Worm (Caenorhabditis elegans) whole organism, L4 larva: ENCODE measurements around the gene F11E6.9.

Experiments used
- F10B5.3 ChIP-seq: sonication (generic microtip); optimal IDR thresholded peaks from 2 replicates; lab custom pipeline; 2016; ENCODE audit warnings: mild to moderate bottlenecking, missing genetic modification characterization, missing compliant biosample characterization
- F26F4.8 ChIP-seq: fragments of 200-800 bp; sonication (Bioruptor generic); conservative IDR thresholded peaks from 2 replicates; pipeline ENCODE4 v1.3.6; 2022; ENCODE audit warnings: missing genetic modification characterization, missing compliant biosample characterization
- F37D6.2 ChIP-seq: sonication (generic microtip); optimal IDR thresholded peaks from 2 replicates; lab custom pipeline; 2016; ENCODE audit warnings: mild to moderate bottlenecking, missing genetic modification characterization, missing compliant biosample characterization
- F49E8.2 ChIP-seq: sonication (generic microtip); optimal IDR thresholded peaks from 2 replicates; lab custom pipeline; 2016; ENCODE audit warnings: missing compliant biosample characterization, mild to moderate bottlenecking, missing genetic modification characterization, borderline replicate concordance
- ZK546.5 ChIP-seq, 2 experiments: sonication (generic microtip); optimal IDR thresholded peaks; 2 replicates each; lab custom pipeline; 2017; ENCODE audit warnings: missing biosample characterization in 2 of 2, missing genetic modification characterization in 2 of 2
- aha-1 ChIP-seq: fragments of 150-350 bp; peaks from one replicate; lab custom pipeline; 2014; ENCODE audit warnings: missing biosample characterization, missing genetic modification characterization
- aly-2 ChIP-seq: sonication (generic microtip); optimal IDR thresholded peaks from 2 replicates; lab custom pipeline; 2018; ENCODE audit warnings: missing biosample characterization, missing genetic modification characterization
- ceh-28 ChIP-seq: fragments of 150-350 bp; optimal IDR thresholded peaks from 2 replicates; lab custom pipeline; 2014; ENCODE audit warnings: missing biosample characterization, missing genetic modification reagents, missing genetic modification characterization
- ceh-44 ChIP-seq: fragments of 200-800 bp; sonication (Bioruptor generic); IDR thresholded peaks from 2 replicates; pipeline ENCODE4 v1.3.6; 2022; ENCODE audit warnings: missing genetic modification reagents, missing genetic modification characterization, missing compliant biosample characterization
- ceh-62 ChIP-seq: sonication (generic microtip); optimal IDR thresholded peaks from 2 replicates; lab custom pipeline; 2017; ENCODE audit warnings: missing biosample characterization, missing genetic modification characterization
- ces-1 ChIP-seq: fragments of 150-350 bp; sonication (generic microtip); optimal IDR thresholded peaks from 4 replicates; lab custom pipeline; 2014; ENCODE audit warnings: missing biosample characterization, missing genetic modification reagents, missing genetic modification characterization
- cey-2 ChIP-seq: sonication (generic microtip); optimal IDR thresholded peaks from 3 replicates; lab custom pipeline; 2017; ENCODE audit warnings: missing genetic modification characterization, mild to moderate bottlenecking, missing compliant biosample characterization, antibody characterized with exemption, borderline replicate concordance; ENCODE audit not compliant: insufficient read depth
- ctbp-1 ChIP-seq: fragments of 200-800 bp; sonication (Bioruptor generic); IDR thresholded peaks from 2 replicates; pipeline ENCODE4 v1.3.6; 2022; ENCODE audit warnings: missing genetic modification reagents, missing genetic modification characterization, missing compliant biosample characterization
- dmd-8 ChIP-seq: fragments of 200-800 bp; sonication (Bioruptor generic); IDR thresholded peaks from 2 replicates; pipeline ENCODE4 v1.3.6; 2022; ENCODE audit warnings: missing genetic modification characterization, missing compliant biosample characterization
- dve-1 ChIP-seq: sonication (generic microtip); optimal IDR thresholded peaks from 2 replicates; lab custom pipeline; 2017; ENCODE audit warnings: antibody characterized with exemption, mild to moderate bottlenecking, missing genetic modification characterization, missing compliant biosample characterization; ENCODE audit not compliant: insufficient read depth
- fkh-10 ChIP-seq: fragments of 150-350 bp; optimal IDR thresholded peaks from 2 replicates; lab custom pipeline; 2014; ENCODE audit warnings: missing biosample characterization, missing genetic modification reagents, missing genetic modification characterization
- hlh-30 ChIP-seq: sonication (generic microtip); optimal IDR thresholded peaks from 2 replicates; lab custom pipeline; 2017; ENCODE audit warnings: antibody characterized with exemption, mild to moderate bottlenecking, missing genetic modification characterization, missing compliant biosample characterization; ENCODE audit not compliant: insufficient read depth
- hmg-1.1 ChIP-seq: fragments of 200-800 bp; sonication (Bioruptor generic); IDR thresholded peaks from 2 replicates; pipeline ENCODE4 v1.3.6; 2022; ENCODE audit warnings: missing genetic modification reagents, missing genetic modification characterization, missing compliant biosample characterization
- lim-7 ChIP-seq: fragments of 200-800 bp; sonication (Bioruptor generic); IDR thresholded peaks from 2 replicates; pipeline ENCODE4 v1.3.6; 2022; ENCODE audit warnings: missing genetic modification characterization, missing compliant biosample characterization
- lin-1 ChIP-seq: fragments of 200-800 bp; sonication (Bioruptor generic); IDR thresholded peaks from 2 replicates; pipeline ENCODE4 v1.3.6; 2022; ENCODE audit warnings: missing genetic modification reagents, missing genetic modification characterization, missing compliant biosample characterization
- lin-15B ChIP-seq: fragments of 150-350 bp; sonication (generic microtip); optimal IDR thresholded peaks from 3 replicates; lab custom pipeline; 2014; ENCODE audit warnings: missing biosample characterization, missing genetic modification characterization
- lsy-2 ChIP-seq, 2 experiments: fragments of 150-350 bp in 1 of 2; sonication (generic microtip) in 1 of 2; optimal IDR thresholded peaks; 2 replicates each; lab custom pipeline; 2014 to 2017; ENCODE audit warnings: missing biosample characterization in 2 of 2, missing genetic modification characterization in 2 of 2
- madf-5 ChIP-seq, 2 experiments: fragments of 200-800 bp; sonication (Bioruptor generic); IDR thresholded peaks; 2 replicates each; pipeline ENCODE4 v1.3.6; 2022; ENCODE audit warnings: missing compliant biosample characterization in 2 of 2, missing genetic modification characterization in 2 of 2
- madf-9 ChIP-seq: fragments of 200-800 bp; sonication (Bioruptor generic); conservative IDR thresholded peaks from 2 replicates; pipeline ENCODE4 v1.3.6; 2022; ENCODE audit warnings: missing genetic modification reagents, missing genetic modification characterization, missing compliant biosample characterization
- mdl-1 ChIP-seq, 2 experiments: fragments of 150-350 bp in 1 of 2; sonication (generic microtip) in 1 of 2; optimal IDR thresholded peaks; 2 replicates each; lab custom pipeline; 2014 to 2017; ENCODE audit warnings: missing biosample characterization in 2 of 2, missing genetic modification characterization in 2 of 2
- mdt-29 ChIP-seq: fragments of 200-800 bp; sonication (Bioruptor generic); IDR thresholded peaks from 2 replicates; pipeline ENCODE4 v1.3.6; 2022; ENCODE audit warnings: missing genetic modification reagents, missing genetic modification characterization, missing compliant biosample characterization
- mxl-2 ChIP-seq: fragments of 200-800 bp; sonication (Bioruptor generic); conservative IDR thresholded peaks from 2 replicates; pipeline ENCODE4 v1.3.6; 2022; ENCODE audit warnings: missing genetic modification reagents, missing genetic modification characterization, missing compliant biosample characterization
- mxl-3 ChIP-seq: fragments of 200-800 bp; sonication (Bioruptor generic); optimal IDR thresholded peaks from 2 replicates; lab custom pipeline; 2018; ENCODE audit warnings: mild to moderate bottlenecking, missing genetic modification characterization, missing compliant biosample characterization
- nhr-10 ChIP-seq: fragments of 150-350 bp; optimal IDR thresholded peaks from 2 replicates; lab custom pipeline; 2014; ENCODE audit warnings: missing biosample characterization, missing genetic modification characterization
- nhr-102 ChIP-seq: sonication (generic microtip); optimal IDR thresholded peaks from 2 replicates; lab custom pipeline; 2016; ENCODE audit warnings: mild to moderate bottlenecking, missing genetic modification characterization, moderate library complexity, missing compliant biosample characterization
- nhr-11 ChIP-seq: fragments of 150-350 bp; optimal IDR thresholded peaks from 2 replicates; lab custom pipeline; 2014; ENCODE audit warnings: missing biosample characterization, missing genetic modification characterization
- nhr-28 ChIP-seq: fragments of 150-350 bp; optimal IDR thresholded peaks from 2 replicates; lab custom pipeline; 2014; ENCODE audit warnings: missing biosample characterization, missing genetic modification characterization
- nhr-48 ChIP-seq: sonication (generic microtip); optimal IDR thresholded peaks from 2 replicates; lab custom pipeline; 2016; ENCODE audit warnings: mild to moderate bottlenecking, missing genetic modification characterization, missing compliant biosample characterization
- nhr-77 ChIP-seq: fragments of 150-350 bp; optimal IDR thresholded peaks from 2 replicates; lab custom pipeline; 2014; ENCODE audit warnings: missing biosample characterization, missing genetic modification characterization
- pha-4 ChIP-seq, 2 experiments: fragments of 150-350 bp in 1 of 2; fragments of 200-800 bp in 1 of 2; sonication (Bioruptor generic) in 1 of 2; IDR thresholded peaks in 1 of 2; optimal IDR thresholded peaks in 1 of 2; 2 replicates each; pipeline versions ENCODE4 v1.3.6 to Lab custom; 2014 to 2022; ENCODE audit warnings: missing genetic modification characterization in 2 of 2, missing genetic modification reagents in 2 of 2, missing biosample characterization in 1 of 2, missing compliant biosample characterization in 1 of 2
- php-3 ChIP-seq: fragments of 200-800 bp; sonication (Bioruptor generic); IDR thresholded peaks from 2 replicates; pipeline ENCODE4 v1.3.6; 2022; ENCODE audit warnings: missing genetic modification reagents, missing genetic modification characterization, missing compliant biosample characterization
- sdz-12 ChIP-seq: fragments of 200-800 bp; sonication (Bioruptor generic); optimal IDR thresholded peaks from 2 replicates; lab custom pipeline; 2018; ENCODE audit warnings: mild to moderate bottlenecking, missing genetic modification characterization, missing compliant biosample characterization
- snpc-1.2 ChIP-seq: fragments of 200-800 bp; sonication (Bioruptor generic); IDR thresholded peaks from 2 replicates; pipeline ENCODE4 v1.3.6; 2022; ENCODE audit warnings: missing genetic modification reagents, missing genetic modification characterization, missing compliant biosample characterization
- tag-97 ChIP-seq: fragments of 200-800 bp; sonication (Bioruptor generic); IDR thresholded peaks from 2 replicates; pipeline ENCODE4 v1.3.6; 2022; ENCODE audit warnings: missing genetic modification characterization, missing compliant biosample characterization
- unc-62 ChIP-seq, 3 experiments: fragments of 150-350 bp in 1 of 3; sonication (generic microtip); optimal IDR thresholded peaks in 2 of 3; peaks in 1 of 3; 1 replicate in 1 of 3; 2 replicates in 2 of 3; lab custom pipeline; 2014 to 2017; ENCODE audit warnings: missing biosample characterization in 3 of 3, missing genetic modification characterization in 3 of 3, missing genetic modification reagents in 3 of 3, missing genotype in 1 of 3
- zag-1 ChIP-seq: fragments of 150-350 bp; optimal IDR thresholded peaks from 2 replicates; lab custom pipeline; 2014; ENCODE audit warnings: missing biosample characterization, missing genetic modification characterization
- zfp-3 ChIP-seq: fragments of 200-800 bp; sonication (Bioruptor generic); conservative IDR thresholded peaks from 2 replicates; pipeline ENCODE4 v1.3.6; 2022; ENCODE audit warnings: missing genetic modification reagents, missing genetic modification characterization, missing compliant biosample characterization
- ztf-11 ChIP-seq: fragments of 150-350 bp; optimal IDR thresholded peaks from 2 replicates; lab custom pipeline; 2014; ENCODE audit warnings: missing biosample characterization, missing genetic modification characterization
- ztf-7 ChIP-seq: fragments of 150-350 bp; optimal IDR thresholded peaks from 2 replicates; lab custom pipeline; 2014; ENCODE audit warnings: missing biosample characterization, missing genetic modification characterization

F11E6.9 gene

DNA sequence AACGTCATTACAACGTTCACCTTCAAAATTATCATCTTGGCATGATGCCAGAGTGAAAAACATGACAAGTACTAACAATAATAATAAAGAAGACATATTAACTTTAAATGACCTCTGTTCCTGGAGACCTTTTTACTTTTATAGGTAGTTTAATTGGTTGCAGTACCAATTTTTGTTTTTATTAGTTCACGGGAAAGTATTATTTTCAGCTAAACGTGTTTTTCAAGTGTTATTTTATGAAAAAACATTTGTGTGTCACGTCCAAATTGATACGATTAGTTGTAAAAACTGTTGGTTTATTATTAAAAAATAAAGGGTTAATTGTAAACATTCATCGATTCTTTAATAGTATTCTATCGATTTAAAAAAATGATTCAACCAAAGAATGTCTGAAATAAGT lies 601 bp upstream of the F11E6.9 start, which contains the start of gene grl-24:
grl-24 (minus strand) TSS at position 101 of the 400 bp plus-strand sequence.
- TF ChIP-seq aha-1 (tag; lab: Kevin White, UChicago) (peak; percentile 82), nhr-48 (tag; lab: Kevin White, UChicago) (no peak)

DNA sequence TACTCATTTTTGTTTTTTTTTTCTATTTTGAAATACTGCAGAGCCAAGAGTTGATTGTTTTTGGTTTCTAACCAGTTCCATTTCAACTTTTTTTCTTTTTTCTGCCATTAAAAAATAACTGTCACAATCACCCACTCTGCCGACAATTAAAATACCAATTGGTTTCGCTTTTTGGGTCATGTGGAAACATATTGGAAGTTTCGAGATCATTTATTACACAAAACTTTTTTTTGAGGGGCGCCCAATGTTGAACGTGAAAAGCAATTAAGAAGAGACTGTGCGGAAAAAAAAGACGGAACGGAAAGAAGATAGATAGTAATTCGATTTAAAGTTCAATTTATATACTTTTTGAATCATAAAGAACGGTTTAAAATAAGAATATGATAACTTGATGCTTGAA lies 1.1 kb downstream of the F11E6.9 start:
- TF ChIP-seq hlh-30 = peak; percentile 40
- TF ChIP-seq tag-97 (GFP tag; lab: Robert Waterston, UW) = no peak
- TF ChIP-seq nhr-102 (tag; lab: Kevin White, UChicago) = no peak
- peak; percentile 42 for TF ChIP-seq dve-1 (tag; lab: Kevin White, UChicago)
- TF ChIP-seq lsy-2 (tag; optimal IDR thresholded peaks at IDR 0.05; lab: Kevin White, UChicago) = no peak
- TF ChIP-seq ZK546.5 (tag; optimal IDR thresholded peaks at IDR 0.05; lab: Kevin White, UChicago) = no peak
- TF ChIP-seq mxl-3 (GFP tag; lab: Kevin White, UChicago) = no peak
- no peak for TF ChIP-seq nhr-77 (tag; lab: Kevin White, UChicago)
- no peak for TF ChIP-seq ceh-44 (GFP tag; lab: Robert Waterston, UW)
- peak; percentile 34; the same call in 1 of the 2 replicates for TF ChIP-seq ctbp-1 (GFP tag; lab: Robert Waterston, UW)
- peak; percentile 56 for TF ChIP-seq cey-2 (tag; lab: Kevin White, UChicago)
- TF ChIP-seq nhr-10 = no peak
- no peak for TF ChIP-seq ztf-11
- no peak for TF ChIP-seq ces-1 (GFP tag; lab: Kevin White, UChicago)
- no peak for TF ChIP-seq sdz-12 (GFP tag; lab: Kevin White, UChicago)
- TF ChIP-seq nhr-28 = peak; percentile 1
- TF ChIP-seq ztf-7 = no peak
- TF ChIP-seq lin-1 = no peak
- no peak for TF ChIP-seq pha-4 (GFP tag; IDR thresholded peaks at IDR 0.05; lab: Robert Waterston, UW)
- TF ChIP-seq pha-4 (tag; optimal IDR thresholded peaks at IDR 0.05; lab: Kevin White, UChicago) = no peak
- no peak for TF ChIP-seq mxl-2 (GFP tag; lab: Robert Waterston, UW)
- 0 out of 2 replicates have a peak, but pooled peaks have one; percentile 14 for TF ChIP-seq hmg-1.1 (GFP tag; lab: Robert Waterston, UW)
- TF ChIP-seq aly-2 = no peak
- TF ChIP-seq zfp-3 (GFP tag; lab: Robert Waterston, UW) = no peak
- no peak for TF ChIP-seq unc-62 (GFP tag; optimal IDR thresholded peaks at IDR 0.05 in 1 of 2; lab: Kevin White, UChicago)
- TF ChIP-seq unc-62 (tag; optimal IDR thresholded peaks at IDR 0.05; lab: Kevin White, UChicago) = no peak
- TF ChIP-seq lin-15B (tag; lab: Kevin White, UChicago) = no peak
- no peak for TF ChIP-seq ceh-62 (tag; lab: Kevin White, UChicago)
- TF ChIP-seq mdl-1 (tag; optimal IDR thresholded peaks at IDR 0.05; lab: Kevin White, UChicago) = no peak
- TF ChIP-seq mdt-29 (GFP tag; lab: Robert Waterston, UW) = 0 out of 2 replicates have a peak, but pooled peaks have one; percentile 18
- no peak for TF ChIP-seq lim-7
- no peak for TF ChIP-seq F37D6.2 (tag; lab: Kevin White, UChicago)
- no peak for TF ChIP-seq php-3 (GFP tag; lab: Robert Waterston, UW)

DNA sequence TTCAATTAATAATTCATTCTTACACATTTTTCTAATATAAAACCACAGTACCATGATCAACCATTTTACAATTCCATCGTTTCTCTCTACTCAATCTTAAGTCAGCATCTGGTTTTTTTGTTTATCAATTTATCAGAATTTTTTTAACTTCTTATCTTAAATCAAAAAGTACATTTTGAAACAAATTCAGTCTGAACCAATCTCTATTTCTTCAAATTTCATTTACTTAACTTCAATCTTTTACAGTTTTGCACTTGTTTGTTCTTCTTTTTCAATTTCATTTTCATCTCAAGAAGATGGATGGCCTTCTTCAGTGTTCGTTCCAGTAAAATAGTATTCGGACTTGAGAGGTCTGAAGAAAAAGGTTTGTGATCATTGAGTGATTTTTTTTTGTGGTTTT lies 2.1 kb downstream of the F11E6.9 start, which contains the start of gene gba-3:
gba-3 (plus strand) TSS at position 301 of the 400 bp plus-strand sequence.
- TF ChIP-seq madf-5 (GFP tag; IDR thresholded peaks at IDR 0.05; lab: Robert Waterston, UW) (no peak), ztf-7 (no peak), nhr-11 (no peak), F26F4.8 (no peak), fkh-10 (no peak), aly-2 (no peak), ceh-28 (tag; lab: Kevin White, UChicago) (no peak), snpc-1.2 (GFP tag; lab: Robert Waterston, UW) (no peak), F49E8.2 (no peak), madf-9 (GFP tag; lab: Robert Waterston, UW) (no peak), F10B5.3 (no peak), dmd-8 (GFP tag; lab: Robert Waterston, UW) (no peak), lin-15B (tag; lab: Kevin White, UChicago) (no peak), F37D6.2 (tag; lab: Kevin White, UChicago) (no peak), zag-1 (tag; lab: Kevin White, UChicago) (no peak), nhr-77 (tag; lab: Kevin White, UChicago) (no peak), sdz-12 (GFP tag; lab: Kevin White, UChicago) (no peak)
- TF ChIP-seq, all 104 proteins: peak for 0
